Worm (Caenorhabditis elegans) whole organism, L1 larva: ENCODE measurements around the gene Y57A10B.7.
"Not testable (repeated sequence)": the region's sequence is repeated elsewhere in the genome, so short reads cannot be mapped to it uniquely, and the experiment has no call there.

Source experiments
- C16A3.4 ChIP-seq: fragments of 150-350 bp; optimal IDR thresholded peaks from 2 replicates; lab custom pipeline; 2014; ENCODE audit warnings: missing biosample characterization, missing genetic modification characterization
- Y116A8C.19 ChIP-seq: sonication (generic microtip); optimal IDR thresholded peaks from 2 replicates; lab custom pipeline; 2016; ENCODE audit warnings: missing compliant biosample characterization, missing genetic modification characterization, borderline replicate concordance
- aha-1 ChIP-seq: fragments of 150-350 bp; optimal IDR thresholded peaks from 2 replicates; lab custom pipeline; 2014; ENCODE audit warnings: missing biosample characterization, missing genetic modification characterization
- alr-1 ChIP-seq: fragments of 200-800 bp; sonication (Bioruptor generic); optimal IDR thresholded peaks from 2 replicates; lab custom pipeline; 2018; ENCODE audit warnings: borderline replicate concordance, mild to moderate bottlenecking, missing genetic modification characterization, missing compliant biosample characterization
- ceh-63 ChIP-seq: fragments of 200-800 bp; sonication (Bioruptor generic); optimal IDR thresholded peaks from 2 replicates; lab custom pipeline; 2018; ENCODE audit warnings: mild to moderate bottlenecking, missing genetic modification characterization, missing compliant biosample characterization
- ceh-90 ChIP-seq: sonication (generic microtip); optimal IDR thresholded peaks from 2 replicates; lab custom pipeline; 2016; ENCODE audit warnings: missing genetic modification characterization, missing compliant biosample characterization
- efl-1 ChIP-seq, 4 experiments: fragments of 150-350 bp; optimal IDR thresholded peaks in 3 of 4; peaks in 1 of 4; 1 replicate in 1 of 4; 2 replicates in 3 of 4; lab custom pipeline; 2014; ENCODE audit warnings: missing biosample characterization in 2 of 4, missing genetic modification characterization in 2 of 4, missing genetic modification reagents in 2 of 4
- efl-3 ChIP-seq: fragments of 200-800 bp; sonication (Bioruptor generic); optimal IDR thresholded peaks from 2 replicates; lab custom pipeline; 2018; ENCODE audit warnings: mild to moderate bottlenecking, missing genetic modification characterization, missing compliant biosample characterization
- egl-13 ChIP-seq: sonication (generic microtip); optimal IDR thresholded peaks from 2 replicates; lab custom pipeline; 2016; ENCODE audit warnings: missing genotype, missing genetic modification reagents, missing genetic modification characterization, missing compliant biosample characterization
- fkh-10 ChIP-seq: sonication (generic microtip); optimal IDR thresholded peaks from 2 replicates; lab custom pipeline; 2017; ENCODE audit warnings: missing biosample characterization, missing genetic modification reagents, missing genetic modification characterization
- hlh-4 ChIP-seq: sonication (generic microtip); optimal IDR thresholded peaks from 2 replicates; lab custom pipeline; 2016; ENCODE audit warnings: mild to moderate bottlenecking, missing genetic modification characterization, missing compliant biosample characterization
- hpl-2 ChIP-seq: fragments of 150-350 bp; optimal IDR thresholded peaks from 2 replicates; lab custom pipeline; 2014; ENCODE audit warnings: missing biosample characterization, missing genetic modification reagents, missing genetic modification characterization
- irx-1 ChIP-seq: sonication (generic microtip); optimal IDR thresholded peaks from 2 replicates; lab custom pipeline; 2016; ENCODE audit warnings: missing genetic modification characterization, missing compliant biosample characterization
- lin-13 ChIP-seq: fragments of 150-350 bp; optimal IDR thresholded peaks from 2 replicates; lab custom pipeline; 2014; ENCODE audit warnings: missing biosample characterization, missing genetic modification reagents, missing genetic modification characterization
- lin-15B ChIP-seq: fragments of 150-350 bp; sonication (generic microtip); optimal IDR thresholded peaks from 3 replicates; lab custom pipeline; 2014; ENCODE audit warnings: missing biosample characterization, missing genetic modification characterization
- lin-39 ChIP-seq: fragments of 150-350 bp; optimal IDR thresholded peaks from 2 replicates; lab custom pipeline; 2014; ENCODE audit warnings: missing biosample characterization, missing genetic modification reagents, missing genetic modification characterization
- lsy-2 ChIP-seq, 2 experiments: fragments of 150-350 bp; optimal IDR thresholded peaks; 2 replicates each; lab custom pipeline; 2014; ENCODE audit warnings: missing biosample characterization in 2 of 2, missing genetic modification characterization in 2 of 2
- nhr-11 ChIP-seq: fragments of 150-350 bp; optimal IDR thresholded peaks from 2 replicates; lab custom pipeline; 2014; ENCODE audit warnings: missing biosample characterization, missing genetic modification characterization
- nhr-237 ChIP-seq: fragments of 150-350 bp; optimal IDR thresholded peaks from 2 replicates; lab custom pipeline; 2014; ENCODE audit warnings: missing biosample characterization, missing genetic modification characterization
- nhr-71 ChIP-seq: sonication (generic microtip); optimal IDR thresholded peaks from 2 replicates; lab custom pipeline; 2016; ENCODE audit warnings: mild to moderate bottlenecking, missing genetic modification characterization, moderate library complexity, missing compliant biosample characterization
- nhr-90 ChIP-seq: sonication (generic microtip); optimal IDR thresholded peaks from 2 replicates; lab custom pipeline; 2016; ENCODE audit warnings: mild to moderate bottlenecking, missing genetic modification characterization, missing compliant biosample characterization; ENCODE audit not compliant: poor library complexity
- pag-3 ChIP-seq: sonication (generic microtip); optimal IDR thresholded peaks from 2 replicates; lab custom pipeline; 2017; ENCODE audit warnings: missing genetic modification characterization, mild to moderate bottlenecking, missing compliant biosample characterization, antibody characterized with exemption, borderline replicate concordance; ENCODE audit not compliant: insufficient read depth
- pax-3 ChIP-seq: fragments of 200-800 bp; sonication (Bioruptor generic); optimal IDR thresholded peaks from 2 replicates; lab custom pipeline; 2018; ENCODE audit warnings: mild to moderate bottlenecking, missing genetic modification characterization, moderate library complexity, missing compliant biosample characterization
- rnt-1 ChIP-seq: sonication (generic microtip); optimal IDR thresholded peaks from 2 replicates; lab custom pipeline; 2016; ENCODE audit warnings: mild to moderate bottlenecking, missing genetic modification characterization, moderate library complexity, missing compliant biosample characterization
- skn-1 ChIP-seq: fragments of 150-350 bp; optimal IDR thresholded peaks from 2 replicates; lab custom pipeline; 2014; ENCODE audit warnings: missing biosample characterization, missing genetic modification characterization
- snpc-4 ChIP-seq: fragments of 150-350 bp; optimal IDR thresholded peaks from 2 replicates; lab custom pipeline; 2014; ENCODE audit warnings: missing biosample characterization, missing genetic modification characterization
- snu-23 ChIP-seq: sonication (generic microtip); optimal IDR thresholded peaks from 2 replicates; lab custom pipeline; 2016; ENCODE audit warnings: missing genetic modification characterization, missing compliant biosample characterization
- sox-4 ChIP-seq: sonication (generic microtip); optimal IDR thresholded peaks from 2 replicates; lab custom pipeline; 2016; ENCODE audit warnings: missing genetic modification characterization, missing compliant biosample characterization
- tbx-2 ChIP-seq: sonication (generic microtip); optimal IDR thresholded peaks from 2 replicates; lab custom pipeline; 2016; ENCODE audit warnings: missing genetic modification characterization, missing compliant biosample characterization
- vab-15 ChIP-seq: sonication (generic microtip); optimal IDR thresholded peaks from 2 replicates; lab custom pipeline; 2017; ENCODE audit warnings: missing genotype, mild to moderate bottlenecking, missing genetic modification characterization, missing compliant biosample characterization
- xbp-1 ChIP-seq: sonication (generic microtip); optimal IDR thresholded peaks from 2 replicates; lab custom pipeline; 2016; ENCODE audit warnings: missing genetic modification characterization, missing compliant biosample characterization
- zag-1 ChIP-seq: fragments of 150-350 bp; optimal IDR thresholded peaks from 2 replicates; lab custom pipeline; 2014; ENCODE audit warnings: missing biosample characterization, missing genetic modification characterization
- zip-4 ChIP-seq: fragments of 200-800 bp; sonication (Bioruptor generic); optimal IDR thresholded peaks from 2 replicates; lab custom pipeline; 2018; ENCODE audit warnings: mild to moderate bottlenecking, missing genetic modification characterization, moderate library complexity, missing compliant biosample characterization

Gene Y57A10B.7

ce11 chrII:12393690-12394089 lies at the start of gene Y57A10B.7:
Gene Y57A10B.7, minus strand, starts transcription at chrII:12393790.
- TF ChIP-seq efl-3 (GFP tag; lab: Kevin White, UChicago), result no peak
- no peak for TF ChIP-seq nhr-237 (tag; lab: Kevin White, UChicago)
- TF ChIP-seq nhr-90 (tag; lab: Kevin White, UChicago), result no peak

- TF ChIP-seq snu-23 (GFP tag; lab: Kevin White, UChicago); lsy-2 (tag; optimal IDR thresholded peaks at IDR 0.05; lab: Kevin White, UChicago); lin-13 (GFP tag; lab: Kevin White, UChicago): not testable (repeated sequence)
Observed at ce11 chrII:12441164-12441563, 47.6 kb upstream of the Y57A10B.7 start, which contains the start of gene Y57A10C.10. Gene Y57A10C.10, minus strand, starts transcription at chrII:12441264.

DNA sequence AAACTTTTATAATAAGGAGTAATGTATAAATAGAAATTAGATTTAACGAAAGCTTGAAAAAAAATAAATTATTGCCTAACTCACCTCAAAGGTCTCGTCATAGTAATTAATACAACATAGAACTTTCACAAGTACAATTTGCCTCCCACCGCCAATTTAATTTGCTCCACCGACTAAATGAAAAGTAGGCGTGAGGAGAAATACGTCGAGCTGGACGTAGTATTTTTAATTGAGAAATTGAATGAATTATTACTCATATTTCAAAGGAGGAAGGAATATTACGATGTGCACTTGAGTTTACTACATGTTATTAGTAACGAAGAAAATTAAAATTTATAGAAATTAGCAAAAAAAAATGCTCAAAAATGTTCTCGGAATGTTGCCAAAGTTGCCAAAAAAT lies 44.9 kb upstream of the Y57A10B.7 start, which contains the start of gene Y57A10C.9:
Gene Y57A10C.9 (minus strand): TSS at position 101 of the 400 bp plus-strand sequence.
- TF ChIP-seq nhr-237 (tag; lab: Kevin White, UChicago) (no peak), nhr-71 (tag; lab: Kevin White, UChicago) (peak; percentile 1)
- TF ChIP-seq, all 84 proteins: peak for 1

ce11 chrII:12436717-12437116 lies 43.1 kb upstream of the Y57A10B.7 start:
- no peak for TF ChIP-seq ceh-63 (GFP tag; lab: Kevin White, UChicago)
- TF ChIP-seq tbx-2 (tag; lab: Kevin White, UChicago), result no peak
- TF ChIP-seq vab-15 (tag; lab: Kevin White, UChicago), result no peak
- no peak for TF ChIP-seq nhr-11 (tag; lab: Kevin White, UChicago)
- no peak for TF ChIP-seq aha-1 (tag; lab: Kevin White, UChicago)
- TF ChIP-seq zag-1 (tag; lab: Kevin White, UChicago), result no peak
- no peak for TF ChIP-seq snpc-4 (tag; lab: Kevin White, UChicago)
- TF ChIP-seq fkh-10 (GFP tag; lab: Kevin White, UChicago), result no peak
- no peak for TF ChIP-seq sox-4 (tag; lab: Kevin White, UChicago)
- TF ChIP-seq ceh-90 (tag; lab: Kevin White, UChicago), result no peak
- TF ChIP-seq zip-4 (GFP tag; lab: Kevin White, UChicago), result no peak
- TF ChIP-seq hpl-2, result no peak
- TF ChIP-seq lin-39, result no peak
- TF ChIP-seq efl-3 (GFP tag; lab: Kevin White, UChicago), result no peak
- no peak for TF ChIP-seq irx-1 (tag; lab: Kevin White, UChicago)
- no peak for TF ChIP-seq C16A3.4 (tag; lab: Kevin White, UChicago)
- TF ChIP-seq pax-3 (tag; lab: Kevin White, UChicago), result no peak
- TF ChIP-seq hlh-4 (tag; lab: Kevin White, UChicago), result no peak
- no peak for TF ChIP-seq rnt-1 (tag; lab: Kevin White, UChicago)

ce11 chrII:12435202-12435872 lies 41.7 kb upstream of the Y57A10B.7 start:
- no peak for TF ChIP-seq skn-1 (tag; lab: Kevin White, UChicago)
- TF ChIP-seq efl-1 (optimal IDR thresholded peaks at IDR 0.05; lab: Kevin White, UChicago), result no peak
- TF ChIP-seq efl-1 (GFP tag; optimal IDR thresholded peaks at IDR 0.05 in 1 of 2; lab: Kevin White, UChicago), result peak in 1 of 2 experiments; percentile 52

DNA sequence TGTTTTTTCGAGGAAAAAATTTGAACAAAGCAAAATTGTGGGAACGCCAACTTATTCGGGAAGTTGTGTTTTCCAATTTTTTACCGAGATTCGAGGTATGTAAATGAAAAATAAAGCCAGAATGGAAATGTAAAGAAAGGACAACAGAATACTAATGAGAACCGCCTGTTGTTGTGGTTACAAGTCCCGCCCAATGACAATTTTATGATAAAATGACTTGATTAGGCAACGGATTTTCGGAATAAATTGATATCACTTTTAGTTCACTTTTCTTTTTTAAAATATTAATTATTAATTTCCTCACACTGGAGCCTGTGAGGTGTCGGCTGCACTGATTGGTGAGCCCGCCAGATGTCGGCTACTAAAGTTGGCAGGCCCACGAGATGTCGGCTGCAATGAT lies 38.8 kb upstream of the Y57A10B.7 start, which contains the start of gene dct-12:
Gene dct-12 (minus strand): TSS at position 101 of the 400 bp plus-strand sequence.
- no peak for TF ChIP-seq ceh-90 (tag; lab: Kevin White, UChicago)
- TF ChIP-seq alr-1 (tag; lab: Kevin White, UChicago), result no peak
- no peak for TF ChIP-seq pag-3 (tag; lab: Kevin White, UChicago)
- TF ChIP-seq egl-13 (tag; lab: Kevin White, UChicago), result no peak
- no peak for TF ChIP-seq Y116A8C.19 (tag; lab: Kevin White, UChicago)
- no peak for TF ChIP-seq lin-15B (tag; lab: Kevin White, UChicago)
- no peak for TF ChIP-seq xbp-1 (tag; lab: Kevin White, UChicago)
- TF ChIP-seq, all 84 proteins: peak for 0
